Worm (Caenorhabditis elegans) whole organism, L4 larva: ENCODE measurements around the gene srg-65.

ENCODE experiments used
- D1046.2 ChIP-seq: fragments of 200-800 bp; sonication (Bioruptor generic); IDR thresholded peaks from 2 replicates; pipeline ENCODE4 v1.3.6; 2022; ENCODE audit warnings: missing genetic modification characterization, missing compliant biosample characterization
- F37D6.2 ChIP-seq: sonication (generic microtip); optimal IDR thresholded peaks from 2 replicates; lab custom pipeline; 2016; ENCODE audit warnings: mild to moderate bottlenecking, missing genetic modification characterization, missing compliant biosample characterization
- T26A8.4 ChIP-seq: fragments of 200-800 bp; sonication (Bioruptor generic); IDR thresholded peaks from 2 replicates; pipeline ENCODE4 v1.3.6; 2022; ENCODE audit warnings: missing genetic modification characterization, missing compliant biosample characterization
- Y48G9A.11 ChIP-seq: fragments of 200-800 bp; sonication (Bioruptor generic); IDR thresholded peaks from 2 replicates; pipeline ENCODE4 v1.3.6; 2022; ENCODE audit warnings: missing genetic modification reagents, missing genetic modification characterization, missing compliant biosample characterization
- ZK546.5 ChIP-seq, 2 experiments: sonication (generic microtip); optimal IDR thresholded peaks; 2 replicates each; lab custom pipeline; 2017; ENCODE audit warnings: missing biosample characterization in 2 of 2, missing genetic modification characterization in 2 of 2
- aly-2 ChIP-seq: sonication (generic microtip); optimal IDR thresholded peaks from 2 replicates; lab custom pipeline; 2018; ENCODE audit warnings: missing biosample characterization, missing genetic modification characterization
- ama-1 ChIP-seq: fragments of 150-350 bp; optimal IDR thresholded peaks from 2 replicates; lab custom pipeline; 2014; ENCODE audit warnings: inconsistent platforms, mixed read lengths
- ceh-28 ChIP-seq: fragments of 150-350 bp; optimal IDR thresholded peaks from 2 replicates; lab custom pipeline; 2014; ENCODE audit warnings: missing biosample characterization, missing genetic modification reagents, missing genetic modification characterization
- ceh-32 ChIP-seq: sonication (generic microtip); optimal IDR thresholded peaks from 2 replicates; lab custom pipeline; 2016; ENCODE audit warnings: mild to moderate bottlenecking, missing genetic modification characterization, missing compliant biosample characterization; ENCODE audit not compliant: poor library complexity
- ceh-62 ChIP-seq: sonication (generic microtip); optimal IDR thresholded peaks from 2 replicates; lab custom pipeline; 2017; ENCODE audit warnings: missing biosample characterization, missing genetic modification characterization
- daf-12 ChIP-seq: fragments of 150-350 bp; optimal IDR thresholded peaks from 2 replicates; lab custom pipeline; 2014; ENCODE audit warnings: missing biosample characterization, missing genetic modification reagents, missing genetic modification characterization
- daf-19 ChIP-seq: fragments of 200-800 bp; sonication (Bioruptor generic); conservative IDR thresholded peaks from 2 replicates; pipeline ENCODE4 v1.3.6; 2022; ENCODE audit warnings: missing genetic modification characterization, missing compliant biosample characterization
- daf-8 ChIP-seq: fragments of 200-800 bp; sonication (Bioruptor generic); IDR thresholded peaks from 2 replicates; pipeline ENCODE4 v1.3.6; 2022; ENCODE audit warnings: missing genetic modification characterization, missing compliant biosample characterization
- dmd-9 ChIP-seq: fragments of 200-800 bp; sonication (Bioruptor generic); IDR thresholded peaks from 2 replicates; pipeline ENCODE4 v1.3.6; 2022; ENCODE audit warnings: missing genetic modification reagents, missing genetic modification characterization, missing compliant biosample characterization
- dpl-1 ChIP-seq: fragments of 150-350 bp; optimal IDR thresholded peaks from 2 replicates; lab custom pipeline; 2014; ENCODE audit warnings: missing biosample characterization, missing genetic modification reagents, missing genetic modification characterization
- dve-1 ChIP-seq: sonication (generic microtip); optimal IDR thresholded peaks from 2 replicates; lab custom pipeline; 2017; ENCODE audit warnings: antibody characterized with exemption, mild to moderate bottlenecking, missing genetic modification characterization, missing compliant biosample characterization; ENCODE audit not compliant: insufficient read depth
- egl-27 ChIP-seq: sonication (generic microtip); optimal IDR thresholded peaks from 3 replicates; lab custom pipeline; 2017; ENCODE audit warnings: missing biosample characterization, missing genetic modification reagents, missing genetic modification characterization
- fkh-10 ChIP-seq: fragments of 150-350 bp; optimal IDR thresholded peaks from 2 replicates; lab custom pipeline; 2014; ENCODE audit warnings: missing biosample characterization, missing genetic modification reagents, missing genetic modification characterization
- gei-8 ChIP-seq: fragments of 200-800 bp; sonication (Bioruptor generic); optimal IDR thresholded peaks from 2 replicates; lab custom pipeline; 2018; ENCODE audit warnings: mild to moderate bottlenecking, missing genetic modification characterization, missing compliant biosample characterization
- hlh-30 ChIP-seq: sonication (generic microtip); optimal IDR thresholded peaks from 2 replicates; lab custom pipeline; 2017; ENCODE audit warnings: antibody characterized with exemption, mild to moderate bottlenecking, missing genetic modification characterization, missing compliant biosample characterization; ENCODE audit not compliant: insufficient read depth
- hmg-1.1 ChIP-seq: fragments of 200-800 bp; sonication (Bioruptor generic); IDR thresholded peaks from 2 replicates; pipeline ENCODE4 v1.3.6; 2022; ENCODE audit warnings: missing genetic modification reagents, missing genetic modification characterization, missing compliant biosample characterization
- jun-1 ChIP-seq: fragments of 150-350 bp; optimal IDR thresholded peaks from 2 replicates; lab custom pipeline; 2014; ENCODE audit warnings: missing biosample characterization, missing genetic modification reagents, missing genetic modification characterization
- lin-15B ChIP-seq: fragments of 150-350 bp; sonication (generic microtip); optimal IDR thresholded peaks from 3 replicates; lab custom pipeline; 2014; ENCODE audit warnings: missing biosample characterization, missing genetic modification characterization
- lin-39 ChIP-seq: fragments of 150-350 bp; optimal IDR thresholded peaks from 2 replicates; lab custom pipeline; 2014; ENCODE audit warnings: missing biosample characterization, missing genetic modification reagents, missing genetic modification characterization
- mdl-1 ChIP-seq, 2 experiments: fragments of 150-350 bp in 1 of 2; sonication (generic microtip) in 1 of 2; optimal IDR thresholded peaks; 2 replicates each; lab custom pipeline; 2014 to 2017; ENCODE audit warnings: missing biosample characterization in 2 of 2, missing genetic modification characterization in 2 of 2
- mep-1 ChIP-seq: fragments of 150-350 bp; sonication (generic microtip); optimal IDR thresholded peaks from 3 replicates; lab custom pipeline; 2014; ENCODE audit warnings: missing biosample characterization, missing genetic modification characterization
- mxl-2 ChIP-seq: fragments of 200-800 bp; sonication (Bioruptor generic); conservative IDR thresholded peaks from 2 replicates; pipeline ENCODE4 v1.3.6; 2022; ENCODE audit warnings: missing genetic modification reagents, missing genetic modification characterization, missing compliant biosample characterization
- mxl-3 ChIP-seq: fragments of 200-800 bp; sonication (Bioruptor generic); optimal IDR thresholded peaks from 2 replicates; lab custom pipeline; 2018; ENCODE audit warnings: mild to moderate bottlenecking, missing genetic modification characterization, missing compliant biosample characterization
- nhr-10 ChIP-seq: fragments of 150-350 bp; optimal IDR thresholded peaks from 2 replicates; lab custom pipeline; 2014; ENCODE audit warnings: missing biosample characterization, missing genetic modification characterization
- nhr-11 ChIP-seq: fragments of 150-350 bp; optimal IDR thresholded peaks from 2 replicates; lab custom pipeline; 2014; ENCODE audit warnings: missing biosample characterization, missing genetic modification characterization
- nhr-237 ChIP-seq: sonication (generic microtip); optimal IDR thresholded peaks from 2 replicates; lab custom pipeline; 2017; ENCODE audit warnings: missing biosample characterization, missing genetic modification characterization
- nhr-25 ChIP-seq: sonication (generic microtip); optimal IDR thresholded peaks from 2 replicates; lab custom pipeline; 2017; ENCODE audit warnings: missing genetic modification characterization, mild to moderate bottlenecking, missing compliant biosample characterization, antibody characterized with exemption, moderate library complexity, borderline replicate concordance; ENCODE audit not compliant: insufficient read depth
- nhr-28 ChIP-seq: fragments of 150-350 bp; optimal IDR thresholded peaks from 2 replicates; lab custom pipeline; 2014; ENCODE audit warnings: missing biosample characterization, missing genetic modification characterization
- nhr-42 ChIP-seq: fragments of 200-800 bp; sonication (Bioruptor generic); IDR thresholded peaks from 2 replicates; pipeline ENCODE4 v1.3.6; 2022; ENCODE audit warnings: missing genetic modification characterization, missing compliant biosample characterization
- nhr-76 ChIP-seq: fragments of 150-350 bp; optimal IDR thresholded peaks from 2 replicates; lab custom pipeline; 2014; ENCODE audit warnings: missing biosample characterization, missing genetic modification characterization
- nhr-77 ChIP-seq: fragments of 150-350 bp; optimal IDR thresholded peaks from 2 replicates; lab custom pipeline; 2014; ENCODE audit warnings: missing biosample characterization, missing genetic modification characterization
- pha-4 ChIP-seq, 2 experiments: fragments of 150-350 bp in 1 of 2; fragments of 200-800 bp in 1 of 2; sonication (Bioruptor generic) in 1 of 2; IDR thresholded peaks in 1 of 2; optimal IDR thresholded peaks in 1 of 2; 2 replicates each; pipeline versions ENCODE4 v1.3.6 to Lab custom; 2014 to 2022; ENCODE audit warnings: missing genetic modification characterization in 2 of 2, missing genetic modification reagents in 2 of 2, missing biosample characterization in 1 of 2, missing compliant biosample characterization in 1 of 2
- rbr-2 ChIP-seq: sonication (generic microtip); optimal IDR thresholded peaks from 2 replicates; lab custom pipeline; 2016; ENCODE audit warnings: missing genotype, missing genetic modification characterization, missing compliant biosample characterization
- saeg-2 ChIP-seq: fragments of 200-800 bp; sonication (Bioruptor generic); IDR thresholded peaks from 2 replicates; pipeline ENCODE4 v1.3.6; 2022; ENCODE audit warnings: missing genetic modification reagents, missing genetic modification characterization, missing compliant biosample characterization
- sdz-12 ChIP-seq: fragments of 200-800 bp; sonication (Bioruptor generic); optimal IDR thresholded peaks from 2 replicates; lab custom pipeline; 2018; ENCODE audit warnings: mild to moderate bottlenecking, missing genetic modification characterization, missing compliant biosample characterization
- skn-1 ChIP-seq: fragments of 150-350 bp; optimal IDR thresholded peaks from 2 replicates; lab custom pipeline; 2014; ENCODE audit warnings: missing biosample characterization, missing genetic modification characterization
- spr-1 ChIP-seq: sonication (generic microtip); optimal IDR thresholded peaks from 2 replicates; lab custom pipeline; 2016; ENCODE audit warnings: mild to moderate bottlenecking, missing genetic modification characterization, missing compliant biosample characterization
- tag-97 ChIP-seq: fragments of 200-800 bp; sonication (Bioruptor generic); IDR thresholded peaks from 2 replicates; pipeline ENCODE4 v1.3.6; 2022; ENCODE audit warnings: missing genetic modification characterization, missing compliant biosample characterization
- unc-130 ChIP-seq: sonication (generic microtip); optimal IDR thresholded peaks from 2 replicates; lab custom pipeline; 2016; ENCODE audit warnings: missing genetic modification reagents, missing genetic modification characterization, missing compliant biosample characterization
- unc-39 ChIP-seq: sonication (generic microtip); optimal IDR thresholded peaks from 2 replicates; lab custom pipeline; 2017; ENCODE audit warnings: missing biosample characterization, missing genetic modification characterization
- vab-7 ChIP-seq: fragments of 200-800 bp; sonication (Bioruptor generic); IDR thresholded peaks from 2 replicates; pipeline ENCODE4 v1.3.6; 2022; ENCODE audit warnings: missing genetic modification reagents, missing genetic modification characterization, missing compliant biosample characterization
- zfp-2 ChIP-seq: sonication (generic microtip); optimal IDR thresholded peaks from 2 replicates; lab custom pipeline; 2016; ENCODE audit warnings: mild to moderate bottlenecking, missing genetic modification characterization, missing compliant biosample characterization
- zfp-3 ChIP-seq: fragments of 200-800 bp; sonication (Bioruptor generic); conservative IDR thresholded peaks from 2 replicates; pipeline ENCODE4 v1.3.6; 2022; ENCODE audit warnings: missing genetic modification reagents, missing genetic modification characterization, missing compliant biosample characterization
- zip-2 ChIP-seq: fragments of 150-350 bp; optimal IDR thresholded peaks from 2 replicates; lab custom pipeline; 2014; ENCODE audit warnings: missing biosample characterization, missing genetic modification characterization

Gene srg-65

DNA sequence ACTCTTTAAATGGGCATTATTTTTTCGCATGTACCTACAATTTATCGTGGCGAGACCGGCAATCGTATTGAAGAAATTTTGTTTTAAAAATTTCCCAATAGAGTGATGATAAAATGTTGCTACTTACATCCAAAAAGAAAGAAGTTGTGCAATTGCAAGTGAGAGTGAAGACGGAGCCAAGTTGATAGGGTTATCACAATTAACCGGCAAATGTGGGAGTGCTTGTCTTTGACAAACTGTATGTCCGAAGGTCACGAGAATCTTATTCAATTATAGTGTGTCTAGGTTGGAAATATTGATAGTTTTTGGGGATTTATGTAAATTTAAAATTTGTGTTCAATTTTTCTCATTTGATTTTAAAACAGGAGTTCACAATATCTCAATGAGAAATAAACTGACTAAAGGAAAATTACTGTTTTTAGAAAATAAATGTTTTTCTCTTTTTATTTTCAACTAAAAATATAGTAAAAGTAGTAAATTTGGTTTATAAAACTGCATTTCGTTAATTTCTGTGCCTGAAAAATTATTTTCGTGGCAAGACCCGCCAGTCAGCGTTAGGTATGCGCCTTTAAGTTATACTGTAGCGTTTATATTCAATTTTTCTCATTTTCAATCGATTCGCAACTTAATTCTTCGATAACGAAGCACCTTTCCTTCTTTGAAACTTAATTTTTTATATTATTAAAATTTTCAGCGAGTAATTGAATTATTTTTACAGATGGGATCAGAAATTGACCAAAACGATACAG, 29.0 kb upstream of the srg-65 start, which contains the start of the genes hpo-15 and mms-19 (continued):
- no peak for TF ChIP-seq ceh-32

ce11 chrV:5512559-5512958, 27.8 kb upstream of the srg-65 start:
- TF ChIP-seq nhr-10 (tag; lab: Kevin White, UChicago) (peak; percentile 13), ceh-28 (no peak), jun-1 (no peak), dpl-1 (GFP tag; lab: Kevin White, UChicago) (no peak), vab-7 (GFP tag; lab: Robert Waterston, UW) (no peak), lin-15B (tag; lab: Kevin White, UChicago) (no peak), mdl-1 (tag; optimal IDR thresholded peaks at IDR 0.05; lab: Kevin White, UChicago) (no peak), daf-12 (tag; lab: Kevin White, UChicago) (no peak), F37D6.2 (tag; lab: Kevin White, UChicago) (no peak), dmd-9 (GFP tag; lab: Robert Waterston, UW) (no peak), mxl-2 (no peak), gei-8 (no peak), mxl-3 (GFP tag; lab: Kevin White, UChicago) (no peak), lin-39 (tag; lab: Kevin White, UChicago) (no peak), ama-1 (lab: Kevin White, UChicago) (no peak), zfp-3 (GFP tag; lab: Robert Waterston, UW) (no peak), zip-2 (tag; lab: Kevin White, UChicago) (no peak), dve-1 (tag; lab: Kevin White, UChicago) (peak; percentile 70), T26A8.4 (GFP tag; lab: Robert Waterston, UW) (no peak), skn-1 (tag; lab: Kevin White, UChicago) (no peak), nhr-77 (peak; percentile 47), unc-130 (GFP tag; lab: Kevin White, UChicago) (no peak), ceh-62 (no peak), nhr-42 (no peak), mep-1 (tag; lab: Kevin White, UChicago) (no peak), pha-4 (GFP tag; IDR thresholded peaks at IDR 0.05; lab: Robert Waterston, UW) (no peak), pha-4 (tag; optimal IDR thresholded peaks at IDR 0.05; lab: Kevin White, UChicago) (no peak), saeg-2 (GFP tag; lab: Robert Waterston, UW) (no peak), aly-2 (no peak), nhr-25 (tag; lab: Kevin White, UChicago) (no peak), hmg-1.1 (no peak), sdz-12 (no peak), ZK546.5 (tag; optimal IDR thresholded peaks at IDR 0.05; lab: Kevin White, UChicago) (no peak), Y48G9A.11 (no peak), spr-1 (tag; lab: Kevin White, UChicago) (no peak), nhr-28 (tag; lab: Kevin White, UChicago) (peak; percentile 85), fkh-10 (no peak), egl-27 (tag; lab: Kevin White, UChicago) (no peak), D1046.2 (no peak), tag-97 (GFP tag; lab: Robert Waterston, UW) (no peak), unc-39 (tag; lab: Kevin White, UChicago) (no peak), hlh-30 (tag; lab: Kevin White, UChicago) (peak; percentile 7), nhr-76 (tag; lab: Kevin White, UChicago) (no peak), zfp-2 (tag; lab: Kevin White, UChicago) (no peak), nhr-237 (no peak), rbr-2 (tag; lab: Kevin White, UChicago) (no peak), daf-19 (GFP tag; lab: Robert Waterston, UW) (no peak), nhr-11 (tag; lab: Kevin White, UChicago) (no peak), daf-8 (GFP tag; lab: Robert Waterston, UW) (no peak)
